Fruit fly (Drosophila melanogaster): ENCODE results near the gene Pus10.

Gene Pus10

dm6 chr2L:179119-179518 is 24.0 kb upstream of the Pus10 start (continued):
- no peak for TF ChIP-seq gcm2 (GFP tag; optimal IDR thresholded peaks at IDR 0.05)
- TF ChIP-seq gce (GFP tag; IDR thresholded peaks at IDR 0.05), result no peak
- no peak for TF ChIP-seq NK7.1 (GFP tag; optimal IDR thresholded peaks at IDR 0.05)
- TF ChIP-seq Ravus (GFP tag; IDR thresholded peaks at IDR 0.05), result no peak
- TF ChIP-seq Tbp (GFP tag; optimal IDR thresholded peaks at IDR 0.05), result no peak
- no peak for TF ChIP-seq CG16863 (GFP tag; optimal IDR thresholded peaks at IDR 0.05)
- TF ChIP-seq CG2116 (GFP tag; optimal IDR thresholded peaks at IDR 0.05), result no peak
- no peak for TF ChIP-seq sna (GFP tag; IDR thresholded peaks at IDR 0.05; ENCODE audit: partially characterized antibody)
- no peak for TF ChIP-seq NFAT (GFP tag; IDR thresholded peaks at IDR 0.05)
- TF ChIP-seq Dref (GFP tag; IDR thresholded peaks at IDR 0.05), result no peak
- TF ChIP-seq dysf (GFP tag; IDR thresholded peaks at IDR 0.05), result no peak
- no peak for TF ChIP-seq Elba2 (GFP tag; optimal IDR thresholded peaks at IDR 0.05)
- no peak for TF ChIP-seq CG2120 (GFP tag; optimal IDR thresholded peaks at IDR 0.05)
- no peak for TF ChIP-seq CoRest (tag; optimal IDR thresholded peaks at IDR 0.05)
- TF ChIP-seq CG14710 (tag; optimal IDR thresholded peaks at IDR 0.05), result no peak
- no peak for TF ChIP-seq ro (GFP tag; IDR thresholded peaks at IDR 0.05)
- no peak for TF ChIP-seq zfh2 (GFP tag; optimal IDR thresholded peaks at IDR 0.05)
- TF ChIP-seq CG9797 (GFP tag; optimal IDR thresholded peaks at IDR 0.05), result no peak
- no peak for TF ChIP-seq dmrt99B (tag; optimal IDR thresholded peaks at IDR 0.05)
- TF ChIP-seq amos (GFP tag; IDR thresholded peaks at IDR 0.05; ENCODE audit: partially characterized antibody), result no peak
- TF ChIP-seq CG17568 (GFP tag; optimal IDR thresholded peaks at IDR 0.05), result no peak
- no peak for TF ChIP-seq Camta (GFP tag; optimal IDR thresholded peaks at IDR 0.05)
- no peak for TF ChIP-seq CG3726 (GFP tag; IDR thresholded peaks at IDR 0.05)
- TF ChIP-seq CG31224 (GFP tag; IDR thresholded peaks at IDR 0.05), result no peak; the same call in 1 of the 2 replicates
- no peak for TF ChIP-seq GATAe (GFP tag; conservative IDR thresholded peaks at IDR 0.05)
- peak; percentile 56 for TF ChIP-seq Med (GFP tag)
- no peak for TF ChIP-seq CG6765 (GFP tag; optimal IDR thresholded peaks at IDR 0.05)
- no peak for TF ChIP-seq CG7839 (tag; optimal IDR thresholded peaks at IDR 0.05)
- TF ChIP-seq h (optimal IDR thresholded peaks at IDR 0.05), result no peak
- peak in 1 of 2 experiments; percentile 17 for TF ChIP-seq Trl (optimal IDR thresholded peaks at IDR 0.05)
- TF ChIP-seq Trl (GFP tag; optimal IDR thresholded peaks at IDR 0.05), result no peak
- TF ChIP-seq Dbx (GFP tag; IDR thresholded peaks at IDR 0.05), result no peak
- no peak for TF ChIP-seq ewg (GFP tag; optimal IDR thresholded peaks at IDR 0.05)
- TF ChIP-seq gsb-n (tag; optimal IDR thresholded peaks at IDR 0.05), result no peak
- 0 out of 4 replicates have a peak, but pooled peaks have one; percentile 64 for TF ChIP-seq chinmo (GFP tag; IDR thresholded peaks at IDR 0.05; ENCODE audit: partially characterized antibody)
- TF ChIP-seq CG4360 (GFP tag; IDR thresholded peaks at IDR 0.05), result peak; percentile 42
- no peak for TF ChIP-seq ase (GFP tag; IDR thresholded peaks at IDR 0.05)
- no peak for TF ChIP-seq unc-4 (GFP tag; IDR thresholded peaks at IDR 0.05; ENCODE audit: partially characterized antibody)
- TF ChIP-seq Oli (tag; optimal IDR thresholded peaks at IDR 0.05), result no peak
- TF ChIP-seq fd3F (GFP tag; optimal IDR thresholded peaks at IDR 0.05), result no peak
- TF ChIP-seq psq (GFP tag; optimal IDR thresholded peaks at IDR 0.05), result no peak
- no peak for TF ChIP-seq CG18599 (GFP tag; optimal IDR thresholded peaks at IDR 0.05)
- peak; percentile 24 for TF ChIP-seq CG11504 (tag; optimal IDR thresholded peaks at IDR 0.05)
- TF ChIP-seq Hr39 (optimal IDR thresholded peaks at IDR 0.05), result no peak
- no peak for TF ChIP-seq Poxn (GFP tag; IDR thresholded peaks at IDR 0.05)
- TF ChIP-seq emc (GFP tag; optimal IDR thresholded peaks at IDR 0.05), result no peak
- no peak for TF ChIP-seq Bteb2 (GFP tag; optimal IDR thresholded peaks at IDR 0.05)
- no peak for TF ChIP-seq Neu2 (GFP tag; optimal IDR thresholded peaks at IDR 0.05; ENCODE audit: borderline replicate concordance)
- no peak for TF ChIP-seq Asciz (GFP tag; optimal IDR thresholded peaks at IDR 0.05)
- TF ChIP-seq pros (GFP tag; optimal IDR thresholded peaks at IDR 0.05), result peak; percentile 11
- TF ChIP-seq dpn (GFP tag; optimal IDR thresholded peaks at IDR 0.05), result no peak
- TF ChIP-seq CG1832 (GFP tag; optimal IDR thresholded peaks at IDR 0.05), result no peak
- TF ChIP-seq cad (GFP tag; optimal IDR thresholded peaks at IDR 0.05), result no peak

All from whole organism, embryonic.